Worm (Caenorhabditis elegans) whole organism, late embryonic: Measurements from ENCODE around the gene F53H4.3.
A peak's percentile ranks its signal among the peaks of the same experiment; 100 is the strongest.

Experiments
- elt-2 ChIP-seq: sonication (generic microtip); optimal IDR thresholded peaks from 2 replicates; lab custom pipeline; 2016; ENCODE audit warnings: missing genetic modification reagents, missing genetic modification characterization, missing compliant biosample characterization
- sdc-2 ChIP-seq: sonication (generic microtip); optimal IDR thresholded peaks from 2 replicates; lab custom pipeline; 2016; ENCODE audit warnings: missing genotype, missing genetic modification characterization, missing compliant biosample characterization

ce11 chrX:15849397-15849935 lies 37.9 kb downstream of the F53H4.3 start, which contains the start of gene acl-1:
- no peak for TF ChIP-seq elt-2 (tag; lab: Kevin White, UChicago)
- peak; percentile 77 for TF ChIP-seq sdc-2
